Fruit fly (Drosophila melanogaster): Measurements from ENCODE around the gene xit.
A peak's percentile ranks its signal among the peaks of the same experiment; 100 is the strongest.

xit gene

DNA sequence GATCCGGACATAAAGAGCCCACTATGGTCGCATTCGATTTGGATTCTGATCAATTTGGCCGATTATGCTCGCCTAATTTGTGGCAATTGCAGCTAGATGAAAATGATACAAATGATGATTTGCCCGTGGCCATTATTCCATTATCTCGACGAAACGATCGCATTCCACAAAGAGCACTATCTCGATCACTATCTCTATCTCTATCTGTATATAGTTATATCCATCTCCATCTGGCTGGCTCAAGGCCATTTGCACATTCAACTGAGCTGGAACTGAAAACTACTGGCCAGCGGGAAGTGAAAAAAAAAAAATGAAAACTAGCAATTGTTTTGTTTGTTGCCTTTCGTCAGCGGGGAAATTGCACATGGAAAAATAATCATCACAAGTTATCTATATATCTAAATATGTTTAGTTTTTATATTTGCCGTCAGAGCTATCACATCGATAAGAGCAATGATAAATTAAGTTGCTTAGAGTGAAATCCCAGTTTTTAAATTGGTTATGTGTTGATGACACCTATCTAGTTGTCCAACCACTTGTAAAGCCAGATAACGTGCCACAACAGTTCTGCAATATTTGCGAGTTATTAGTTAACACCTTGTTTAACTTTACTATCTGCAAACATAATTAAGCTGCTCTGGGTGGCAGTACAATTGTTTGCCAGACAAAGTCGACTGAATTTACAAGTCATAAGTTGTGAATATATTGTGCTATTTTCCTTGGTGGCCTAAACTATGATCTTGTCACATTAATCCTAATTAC lies 21.4 kb upstream of the xit start (continued):
- TF ChIP-seq Hr51 (GFP tag; optimal IDR thresholded peaks at IDR 0.05) (peak in 1 of 2 experiments; percentile 10), caup (GFP tag; optimal IDR thresholded peaks at IDR 0.05; ENCODE audit: severe bottlenecking) (no peak), pb (GFP tag; optimal IDR thresholded peaks at IDR 0.05) (no peak), sens (GFP tag) (peak; percentile 54), CG3281 (GFP tag; optimal IDR thresholded peaks at IDR 0.05) (peak; percentile 10), sna (GFP tag; IDR thresholded peaks at IDR 0.05; ENCODE audit: partially characterized antibody) (no peak), CG13424 (tag; optimal IDR thresholded peaks at IDR 0.05) (peak; percentile 10), CG2678 (tag; optimal IDR thresholded peaks at IDR 0.05) (peak; percentile 25), zen2 (GFP tag; IDR thresholded peaks at IDR 0.05; ENCODE audit: partially characterized antibody) (no peak), mld (GFP tag; IDR thresholded peaks at IDR 0.05; ENCODE audit: partially characterized antibody) (no peak), NC2α (GFP tag; optimal IDR thresholded peaks at IDR 0.05) (no peak), BEAF-32 (GFP tag; optimal IDR thresholded peaks at IDR 0.05) (no peak)

DNA sequence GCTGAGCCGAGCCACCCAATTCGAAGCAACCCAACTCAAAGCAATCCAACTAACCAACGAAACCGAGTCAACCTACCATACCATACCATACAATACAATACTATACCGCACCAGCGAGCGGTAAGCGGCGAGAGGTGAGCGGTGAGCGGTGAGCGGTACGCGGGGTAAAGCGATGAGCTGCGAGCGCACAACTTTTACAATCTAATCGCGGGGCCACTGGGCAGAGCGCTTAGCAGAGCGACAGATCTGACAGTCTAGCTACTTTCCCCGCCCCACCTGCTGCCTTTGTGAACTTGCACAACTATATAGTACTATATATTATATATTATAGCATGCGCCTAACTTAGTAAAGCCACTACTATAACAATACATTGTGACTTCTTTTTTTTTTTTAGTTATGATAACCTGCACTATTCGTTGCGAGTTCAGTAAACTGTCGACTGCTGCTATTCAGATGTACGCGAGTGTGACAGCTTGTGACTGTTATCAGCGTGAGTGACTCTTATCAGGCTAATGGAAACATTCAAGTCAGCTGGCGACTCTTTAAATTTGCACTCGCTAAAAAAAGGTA lies 20.0 kb upstream of the xit start:
- TF ChIP-seq GATAe (GFP tag; conservative IDR thresholded peaks at IDR 0.05) (peak; percentile 94), Hr78 (GFP tag; optimal IDR thresholded peaks at IDR 0.05) (peak in 1 of 2 experiments; percentile 6), CG34376 (GFP tag; optimal IDR thresholded peaks at IDR 0.05) (peak; percentile 78), CG10543 (GFP tag; optimal IDR thresholded peaks at IDR 0.05) (peak; percentile 92), CG11085 (GFP tag; IDR thresholded peaks at IDR 0.05) (no peak), CG32767 (GFP tag; IDR thresholded peaks at IDR 0.05) (no peak), CG7839 (tag; optimal IDR thresholded peaks at IDR 0.05) (peak; percentile 51), gt (GFP tag; IDR thresholded peaks at IDR 0.05) (no peak), CG43689 (GFP tag; IDR thresholded peaks at IDR 0.05) (no peak), CG1647 (GFP tag; optimal IDR thresholded peaks at IDR 0.05) (no peak), bowl (GFP tag; IDR thresholded peaks at IDR 0.05) (peak; percentile 16; the same call in 1 of the 2 replicates), zen (tag; optimal IDR thresholded peaks at IDR 0.05) (no peak), kni (GFP tag; optimal IDR thresholded peaks at IDR 0.05) (no peak), danr (GFP tag; IDR thresholded peaks at IDR 0.05) (no peak), Deaf1 (tag; optimal IDR thresholded peaks at IDR 0.05) (peak; percentile 13), tap (tag; optimal IDR thresholded peaks at IDR 0.05) (no peak), CG1602 (GFP tag; optimal IDR thresholded peaks at IDR 0.05) (no peak), Dip3 (GFP tag; optimal IDR thresholded peaks at IDR 0.05) (no peak), CG11504 (tag; optimal IDR thresholded peaks at IDR 0.05) (peak; percentile 47), Sry-δ (GFP tag; optimal IDR thresholded peaks at IDR 0.05) (no peak), CG13894 (tag; optimal IDR thresholded peaks at IDR 0.05) (no peak), CG16815 (GFP tag; optimal IDR thresholded peaks at IDR 0.05) (no peak), otp (GFP tag; IDR thresholded peaks at IDR 0.05) (0 out of 3 replicates have a peak, but pooled peaks have one; percentile 24), CG17912 (GFP tag; optimal IDR thresholded peaks at IDR 0.05) (no peak), repo (GFP tag; optimal IDR thresholded peaks at IDR 0.05) (no peak), Blimp-1 (GFP tag; optimal IDR thresholded peaks at IDR 0.05) (peak; percentile 29), Hr3 (GFP tag; optimal IDR thresholded peaks at IDR 0.05) (peak; percentile 27), CG7271 (tag; optimal IDR thresholded peaks at IDR 0.05) (no peak), seq (GFP tag; IDR thresholded peaks at IDR 0.05) (no peak), TFAM (GFP tag; optimal IDR thresholded peaks at IDR 0.05) (no peak), Max (GFP tag; optimal IDR thresholded peaks at IDR 0.05) (no peak), tgo (GFP tag; IDR thresholded peaks at IDR 0.05) (peak; percentile 16; the same call in 1 of the 3 replicates), h (optimal IDR thresholded peaks at IDR 0.05) (no peak), Med (GFP tag) (peak; percentile 74), al (GFP tag; IDR thresholded peaks at IDR 0.05) (no peak), CG10565 (GFP tag; optimal IDR thresholded peaks at IDR 0.05) (no peak)
